Fruit fly (Drosophila melanogaster) whole organism, embryonic: ENCODE data around the gene ocn.
A peak's percentile ranks its signal among the peaks of the same experiment; 100 is the strongest.

Experiments used
- Atf3 ChIP-seq: fragments of 200-800 bp; sonication (Bioruptor generic); optimal IDR thresholded peaks from 3 replicates; lab custom pipeline; 2016; ENCODE audit warnings: missing biosample characterization, missing genetic modification characterization
- Bdp1 ChIP-seq: fragments of 200-800 bp; sonication (Bioruptor generic); optimal IDR thresholded peaks from 3 replicates; lab custom pipeline; 2016; ENCODE audit warnings: missing biosample characterization, missing genetic modification characterization
- CG10321 ChIP-seq: fragments of 200-800 bp; sonication (Bioruptor generic); IDR thresholded peaks from 2 replicates; pipeline ENCODE4 v1.3.6; 2022; ENCODE audit warnings: missing biosample characterization, missing genetic modification characterization
- CG10654 ChIP-seq: fragments of 200-800 bp; sonication (Bioruptor generic); optimal IDR thresholded peaks from 2 replicates; lab custom pipeline; 2016; ENCODE audit warnings: missing biosample characterization, missing genetic modification characterization
- CG11456 ChIP-seq: fragments of 200-800 bp; sonication (Bioruptor generic); IDR thresholded peaks from 3 replicates; pipeline ENCODE4 v1.3.6; 2022; ENCODE audit warnings: missing biosample characterization, missing genetic modification characterization
- CG11560 ChIP-seq: fragments of 200-800 bp; sonication (Bioruptor generic); IDR thresholded peaks from 3 replicates; pipeline ENCODE4 v1.3.6; 2022; ENCODE audit warnings: missing biosample characterization, missing genetic modification characterization
- CG12236 ChIP-seq: fragments of 200-800 bp; sonication (Bioruptor generic); optimal IDR thresholded peaks from 2 replicates; lab custom pipeline; 2016; ENCODE audit warnings: missing biosample characterization, missing genetic modification characterization
- CG13123 ChIP-seq: fragments of 200-800 bp; sonication (Bioruptor generic); optimal IDR thresholded peaks from 2 replicates; lab custom pipeline; 2016; ENCODE audit warnings: missing biosample characterization, missing genetic modification characterization
- CG14860 ChIP-seq: fragments of 200-800 bp; sonication (Bioruptor generic); IDR thresholded peaks from 3 replicates; pipeline ENCODE4 v1.3.6; 2022; ENCODE audit warnings: missing biosample characterization, missing genetic modification characterization; ENCODE audit not compliant: partially characterized antibody
- CG1602 ChIP-seq: fragments of 200-800 bp; sonication (Bioruptor generic); optimal IDR thresholded peaks from 3 replicates; lab custom pipeline; 2016; ENCODE audit warnings: missing biosample characterization, missing genetic modification characterization
- CG17359 ChIP-seq: fragments of 200-800 bp; sonication (Bioruptor generic); optimal IDR thresholded peaks from 3 replicates; lab custom pipeline; 2018; ENCODE audit warnings: missing biosample characterization, mild to moderate bottlenecking, missing genetic modification characterization, moderate library complexity
- CG17612 ChIP-seq: fragments of 200-800 bp; sonication (Bioruptor generic); IDR thresholded peaks from 2 replicates; pipeline ENCODE4 v1.3.6; 2022; ENCODE audit warnings: missing biosample characterization, missing genetic modification characterization
- CG17912 ChIP-seq: fragments of 200-800 bp; sonication (Bioruptor generic); optimal IDR thresholded peaks from 2 replicates; lab custom pipeline; 2018; ENCODE audit warnings: missing biosample characterization, mild to moderate bottlenecking, missing genetic modification characterization
- CG2889 ChIP-seq: fragments of 200-800 bp; sonication (Bioruptor generic); IDR thresholded peaks from 3 replicates; pipeline ENCODE4 v1.3.6; 2022; ENCODE audit warnings: missing biosample characterization, missing genetic modification characterization
- CG3163 ChIP-seq: fragments of 200-800 bp; sonication (Bioruptor generic); optimal IDR thresholded peaks from 3 replicates; lab custom pipeline; 2016; ENCODE audit warnings: missing biosample characterization, missing genetic modification characterization
- CG3838 ChIP-seq: fragments of 200-800 bp; sonication (Bioruptor generic); optimal IDR thresholded peaks from 3 replicates; lab custom pipeline; 2016; ENCODE audit warnings: missing biosample characterization, missing genetic modification characterization
- CG5953 ChIP-seq: fragments of 200-800 bp; sonication (Bioruptor generic); IDR thresholded peaks from 2 replicates; pipeline ENCODE4 v1.3.6; 2022; ENCODE audit warnings: missing biosample characterization, missing genetic modification characterization
- CG7963 ChIP-seq: fragments of 200-800 bp; sonication (Bioruptor generic); IDR thresholded peaks from 3 replicates; pipeline ENCODE4 v1.3.6; 2022; ENCODE audit warnings: missing biosample characterization, missing genetic modification characterization; ENCODE audit not compliant: partially characterized antibody
- CG8478 ChIP-seq: fragments of >200 bp; optimal IDR thresholded peaks from 2 replicates; lab custom pipeline; 2018
- CTCF ChIP-seq: fragments of 200-800 bp; sonication (Bioruptor generic); optimal IDR thresholded peaks from 2 replicates; lab custom pipeline; 2017; ENCODE audit warnings: missing biosample characterization, mild to moderate bottlenecking, missing genetic modification characterization, moderate library complexity
- Camta ChIP-seq: fragments of 200-800 bp; sonication (Bioruptor generic); optimal IDR thresholded peaks from 2 replicates; lab custom pipeline; 2016; ENCODE audit warnings: missing biosample characterization, missing genetic modification characterization
- Dp ChIP-seq: fragments of 200-800 bp; sonication (Bioruptor generic); optimal IDR thresholded peaks from 2 replicates; lab custom pipeline; 2018; ENCODE audit warnings: missing biosample characterization, mild to moderate bottlenecking, missing genetic modification characterization, moderate library complexity
- Drgx ChIP-seq: fragments of 200-800 bp; sonication (Bioruptor generic); IDR thresholded peaks from 2 replicates; pipeline ENCODE4 v1.3.6; 2022; ENCODE audit warnings: missing biosample characterization, missing genetic modification characterization
- H2.0 ChIP-seq: fragments of 200-800 bp; sonication (Bioruptor generic); IDR thresholded peaks from 2 replicates; pipeline ENCODE4 v1.3.6; 2022; ENCODE audit warnings: missing biosample characterization, missing genetic modification characterization
- HHEX ChIP-seq: fragments of 200-800 bp; sonication (Bioruptor generic); optimal IDR thresholded peaks from 3 replicates; lab custom pipeline; 2017; ENCODE audit warnings: missing biosample characterization, mild to moderate bottlenecking, missing genetic modification characterization, missing genetic modification reagents
- HLHmδ ChIP-seq: fragments of 200-800 bp; sonication (Bioruptor generic); optimal IDR thresholded peaks from 2 replicates; lab custom pipeline; 2018; ENCODE audit warnings: missing biosample characterization, mild to moderate bottlenecking, missing genetic modification characterization, moderate library complexity
- Hr51 ChIP-seq, 2 experiments: fragments of 200-800 bp; sonication (Bioruptor generic); optimal IDR thresholded peaks; 2 replicates in 1 of 2; 3 replicates in 1 of 2; lab custom pipeline; 2016 to 2018; ENCODE audit warnings: missing biosample characterization in 2 of 2, missing genetic modification characterization in 2 of 2, mild to moderate bottlenecking in 1 of 2, moderate library complexity in 1 of 2
- Jarid2 ChIP-seq: fragments of 200-800 bp; sonication (Bioruptor generic); optimal IDR thresholded peaks from 3 replicates; lab custom pipeline; 2017; ENCODE audit warnings: mild to moderate bottlenecking, missing biosample characterization, missing genetic modification reagents, missing genetic modification characterization
- MBD-R2 ChIP-seq: fragments of 200-800 bp; sonication (Bioruptor generic); IDR thresholded peaks from 2 replicates; pipeline ENCODE4 v1.3.6; 2022; ENCODE audit warnings: missing biosample characterization, missing genetic modification characterization
- Meics ChIP-seq: fragments of 200-800 bp; sonication (Bioruptor generic); optimal IDR thresholded peaks from 2 replicates; lab custom pipeline; 2017; ENCODE audit warnings: missing biosample characterization, mild to moderate bottlenecking, missing genetic modification characterization
- Nf-YB ChIP-seq: fragments of 200-800 bp; sonication (Bioruptor generic); optimal IDR thresholded peaks from 3 replicates; lab custom pipeline; 2019; ENCODE audit warnings: missing biosample characterization, mild to moderate bottlenecking, missing genetic modification characterization, moderate library complexity
- NfI ChIP-seq: fragments of 200-800 bp; sonication (Bioruptor generic); optimal IDR thresholded peaks from 3 replicates; lab custom pipeline; 2018; ENCODE audit warnings: missing biosample characterization, mild to moderate bottlenecking, missing genetic modification characterization, moderate library complexity
- Oaz ChIP-seq: fragments of 200-800 bp; sonication (Bioruptor generic); IDR thresholded peaks from 2 replicates; pipeline ENCODE4 v1.3.6; 2022; ENCODE audit warnings: missing biosample characterization, missing genetic modification characterization
- Ptx1 ChIP-seq: fragments of 200-800 bp; sonication (Bioruptor generic); IDR thresholded peaks from 2 replicates; pipeline ENCODE4 v1.3.6; 2022; ENCODE audit warnings: missing biosample characterization, missing genetic modification characterization
- ap ChIP-seq: fragments of 200-800 bp; sonication (Bioruptor generic); IDR thresholded peaks from 2 replicates; pipeline ENCODE4 v1.3.6; 2022; ENCODE audit warnings: missing biosample characterization, missing genetic modification characterization
- cg ChIP-seq: fragments of 200-800 bp; sonication (Bioruptor generic); optimal IDR thresholded peaks from 3 replicates; lab custom pipeline; 2019; ENCODE audit warnings: missing biosample characterization, mild to moderate bottlenecking, missing genetic modification characterization, moderate library complexity
- chinmo ChIP-seq: fragments of 200-800 bp; sonication (Bioruptor generic); IDR thresholded peaks from 4 replicates; pipeline ENCODE4 v1.3.6; 2022; ENCODE audit warnings: missing biosample characterization, missing genetic modification characterization; ENCODE audit not compliant: partially characterized antibody
- corto ChIP-seq: fragments of 200-800 bp; sonication (Bioruptor generic); optimal IDR thresholded peaks from 2 replicates; lab custom pipeline; 2016; ENCODE audit warnings: missing biosample characterization, mild to moderate bottlenecking, missing genetic modification characterization, moderate library complexity
- dimm ChIP-seq: fragments of 200-800 bp; sonication (Bioruptor generic); IDR thresholded peaks from 2 replicates; pipeline ENCODE4 v1.3.6; 2022; ENCODE audit warnings: missing biosample characterization, missing genetic modification characterization
- hbn ChIP-seq: fragments of 200-800 bp; sonication (Bioruptor generic); IDR thresholded peaks from 2 replicates; pipeline ENCODE4 v1.3.6; 2022; ENCODE audit warnings: missing biosample characterization, missing genetic modification characterization; ENCODE audit not compliant: partially characterized antibody
- her ChIP-seq: fragments of 200-800 bp; sonication (Bioruptor generic); optimal IDR thresholded peaks from 2 replicates; lab custom pipeline; 2016; ENCODE audit warnings: missing biosample characterization, missing genetic modification characterization
- insv ChIP-seq, 2 experiments: fragments of 200-800 bp; sonication (Bioruptor generic); optimal IDR thresholded peaks; 3 replicates each; lab custom pipeline; 2016 to 2018; ENCODE audit warnings: missing biosample characterization in 2 of 2, missing genetic modification characterization in 2 of 2
- nau ChIP-seq: fragments of 200-800 bp; sonication (Bioruptor generic); optimal IDR thresholded peaks from 3 replicates; lab custom pipeline; 2017; ENCODE audit warnings: missing biosample characterization, mild to moderate bottlenecking, missing genetic modification characterization, missing genetic modification reagents
- phol ChIP-seq: fragments of 200-800 bp; sonication (Bioruptor generic); optimal IDR thresholded peaks from 3 replicates; lab custom pipeline; 2018; ENCODE audit warnings: missing biosample characterization, mild to moderate bottlenecking, missing genetic modification characterization, moderate library complexity
- ro ChIP-seq: fragments of 200-800 bp; sonication (Bioruptor generic); IDR thresholded peaks from 2 replicates; pipeline ENCODE4 v1.3.6; 2022; ENCODE audit warnings: missing biosample characterization, missing genetic modification characterization
- run ChIP-seq: fragments of 200-800 bp; sonication (Bioruptor generic); optimal IDR thresholded peaks from 3 replicates; lab custom pipeline; 2018; ENCODE audit warnings: missing biosample characterization, mild to moderate bottlenecking, missing genetic modification characterization
- schlank ChIP-seq: fragments of 200-800 bp; sonication (Bioruptor generic); optimal IDR thresholded peaks from 2 replicates; lab custom pipeline; 2018; ENCODE audit warnings: missing biosample characterization, mild to moderate bottlenecking, missing genetic modification characterization
- tin ChIP-seq: fragments of 200-800 bp; sonication (Bioruptor generic); optimal IDR thresholded peaks from 3 replicates; lab custom pipeline; 2016; ENCODE audit warnings: missing biosample characterization, missing genetic modification characterization
- wdn ChIP-seq: fragments of 200-800 bp; sonication (Bioruptor generic); IDR thresholded peaks from 2 replicates; pipeline ENCODE4 v1.3.6; 2022; ENCODE audit warnings: missing biosample characterization, missing genetic modification characterization
- wek ChIP-seq: fragments of 200-800 bp; sonication (Bioruptor generic); optimal IDR thresholded peaks from 3 replicates; lab custom pipeline; 2018; ENCODE audit warnings: missing biosample characterization, mild to moderate bottlenecking, missing genetic modification characterization, moderate library complexity

Gene ocn

dm6 chr3R:30058057-30058868 lies 20.7 kb upstream of the ocn start, which contains the start of gene sima (continued):
- TF ChIP-seq Hr51 (GFP tag; optimal IDR thresholded peaks at IDR 0.05; lab: Kevin White, UChicago) (no peak), her (GFP tag; lab: Kevin White, UChicago) (peak; percentile 26), cg (GFP tag; lab: Kevin White, UChicago) (peak; percentile 88), CG17612 (GFP tag; lab: Robert Waterston, UW) (no peak), wek (GFP tag; lab: Kevin White, UChicago) (no peak), CG3163 (GFP tag; lab: Kevin White, UChicago) (no peak), CG17912 (GFP tag; lab: Kevin White, UChicago) (no peak), CG12236 (no peak), CG10321 (GFP tag; lab: Robert Waterston, UW) (no peak), Ptx1 (peak; percentile 52; the same call in 1 of the 2 replicates), CG13123 (GFP tag; lab: Kevin White, UChicago) (no peak), wdn (GFP tag; lab: Robert Waterston, UW) (no peak), Meics (peak; percentile 55), Oaz (GFP tag; lab: Robert Waterston, UW) (no peak), Drgx (peak; percentile 41; the same call in 1 of the 2 replicates), Camta (GFP tag; lab: Kevin White, UChicago) (peak; percentile 30), MBD-R2 (GFP tag; lab: Robert Waterston, UW) (peak; percentile 65), Jarid2 (GFP tag; lab: Kevin White, UChicago) (peak; percentile 11), CG2889 (GFP tag; lab: Robert Waterston, UW) (no peak), tin (peak; percentile 17), insv (GFP tag; optimal IDR thresholded peaks at IDR 0.05; lab: Kevin White, UChicago) (no peak), HHEX (GFP tag; lab: Kevin White, UChicago) (no peak), chinmo (peak; percentile 87; the same call in 2 of the 4 replicates), CG11456 (no peak), Atf3 (GFP tag; lab: Kevin White, UChicago) (no peak), CG3838 (GFP tag; lab: Kevin White, UChicago) (no peak), Bdp1 (no peak), CG1602 (no peak), NfI (GFP tag; lab: Kevin White, UChicago) (no peak), nau (GFP tag; lab: Kevin White, UChicago) (no peak), CTCF (GFP tag; lab: Kevin White, UChicago) (no peak), CG10654 (GFP tag; lab: Kevin White, UChicago) (no peak), CG14860 (no peak), CG11560 (tag; lab: Robert Waterston, UW) (no peak), run (tag; lab: Kevin White, UChicago) (no peak), schlank (tag; lab: Kevin White, UChicago) (no peak), Dp (peak; percentile 21), CG7963 (GFP tag; lab: Robert Waterston, UW) (no peak), ap (GFP tag; lab: Robert Waterston, UW) (no peak), CG5953 (GFP tag; lab: Robert Waterston, UW) (no peak), HLHmδ (no peak), phol (tag; lab: Kevin White, UChicago) (peak; percentile 37), CG17359 (tag; lab: Kevin White, UChicago) (peak; percentile 41), H2.0 (GFP tag; lab: Robert Waterston, UW) (no peak; the same call in 1 of the 2 replicates), corto (GFP tag; lab: Kevin White, UChicago) (no peak), hbn (GFP tag; lab: Robert Waterston, UW) (no peak), Nf-YB (GFP tag; lab: Kevin White, UChicago) (peak; percentile 18), CG8478 (no peak), ro (no peak), dimm (GFP tag; lab: Robert Waterston, UW) (no peak)
